Worm (Caenorhabditis elegans): ENCODE measurements around the gene frpr-10.

ce11 chrIV:8016694-8017093 lies 59.1 kb downstream of the frpr-10 start, which contains the start of gene elpc-4:
- no peak for TF ChIP-seq nhr-28 (tag; optimal IDR thresholded peaks at IDR 0.05)
- no peak for TF ChIP-seq ama-1 (optimal IDR thresholded peaks at IDR 0.05)
- no peak for TF ChIP-seq daf-12 (tag; optimal IDR thresholded peaks at IDR 0.05)
- no peak for TF ChIP-seq nhr-237 (tag; optimal IDR thresholded peaks at IDR 0.05)
- no peak for TF ChIP-seq snpc-4 (tag; optimal IDR thresholded peaks at IDR 0.05)

Measured in whole organism, L4 larva.